Worm (Caenorhabditis elegans): Measurements from ENCODE around the gene C04B4.5.

DNA sequence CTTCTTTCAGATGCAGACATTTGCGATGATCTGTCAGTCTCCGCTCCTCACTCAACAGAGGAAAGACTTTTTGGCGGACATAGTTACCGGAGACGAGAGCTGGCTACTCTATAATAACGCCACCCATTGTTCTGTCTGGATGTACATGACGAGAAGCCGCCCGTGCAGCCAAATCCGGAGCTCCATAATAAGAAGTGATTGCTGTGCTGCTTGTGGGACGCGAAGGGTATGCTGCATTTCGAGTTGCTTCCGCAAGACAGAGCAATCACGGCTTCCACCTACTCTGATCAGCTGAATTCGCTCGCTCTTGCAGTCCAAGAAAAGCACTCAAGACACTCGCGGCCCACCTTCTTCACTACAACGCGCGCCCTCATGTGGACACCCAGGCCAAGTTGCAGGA lies 25.6 kb upstream of the C04B4.5 start:
- no peak for TF ChIP-seq fkh-10 (GFP tag; optimal IDR thresholded peaks at IDR 0.05)
- TF ChIP-seq elt-3 (tag; optimal IDR thresholded peaks at IDR 0.05), result no peak
- no peak for TF ChIP-seq nhr-84 (tag; optimal IDR thresholded peaks at IDR 0.05)

Data from whole organism, L1 larva.